Fruit fly (Drosophila melanogaster) whole organism, adult: Measurements from ENCODE around the gene CG14455.

Experiments
- CG11617 ChIP-seq: fragments of 200-800 bp; sonication (Bioruptor generic); optimal IDR thresholded peaks from 2 replicates; lab custom pipeline; 2017; ENCODE audit warnings: mild to moderate bottlenecking, missing biosample characterization, missing genetic modification reagents, missing genetic modification characterization
- CG14711 ChIP-seq: fragments of 200-800 bp; sonication (Bioruptor generic); optimal IDR thresholded peaks from 2 replicates; lab custom pipeline; 2018; ENCODE audit warnings: missing biosample characterization, mild to moderate bottlenecking, missing genetic modification characterization, moderate library complexity
- CG1620 ChIP-seq: fragments of 200-800 bp; sonication (Bioruptor generic); optimal IDR thresholded peaks from 2 replicates; lab custom pipeline; 2016; ENCODE audit warnings: missing biosample characterization, missing genetic modification characterization
- CG7045 ChIP-seq: fragments of 200-800 bp; sonication (Bioruptor generic); optimal IDR thresholded peaks from 2 replicates; lab custom pipeline; 2017; ENCODE audit warnings: missing biosample characterization, mild to moderate bottlenecking, missing genetic modification characterization
- CG7101 ChIP-seq: fragments of 200-800 bp; sonication (Bioruptor generic); optimal IDR thresholded peaks from 2 replicates; lab custom pipeline; 2018; ENCODE audit warnings: missing biosample characterization, mild to moderate bottlenecking, missing genetic modification characterization, moderate library complexity
- Crg-1 ChIP-seq: fragments of 200-800 bp; sonication (Bioruptor generic); optimal IDR thresholded peaks from 2 replicates; lab custom pipeline; 2016; ENCODE audit warnings: missing biosample characterization, missing genetic modification characterization
- Hr96 ChIP-seq: fragments of 200-800 bp; sonication (Bioruptor generic); optimal IDR thresholded peaks from 2 replicates; lab custom pipeline; 2016; ENCODE audit warnings: missing biosample characterization, missing genetic modification characterization
- bab1 ChIP-seq: fragments of 200-800 bp; sonication (Bioruptor generic); optimal IDR thresholded peaks from 3 replicates; lab custom pipeline; 2019; ENCODE audit warnings: missing biosample characterization, mild to moderate bottlenecking, missing genetic modification characterization, moderate library complexity
- cic ChIP-seq: fragments of 200-800 bp; sonication (Bioruptor generic); optimal IDR thresholded peaks from 2 replicates; lab custom pipeline; 2017; ENCODE audit warnings: missing biosample characterization, mild to moderate bottlenecking, missing genetic modification characterization, moderate library complexity
- cnc ChIP-seq, 2 experiments: fragments of >200 bp; optimal IDR thresholded peaks; 2 replicates each; lab custom pipeline; 2017
- kay ChIP-seq: fragments of 200-800 bp; sonication (Bioruptor generic); peaks from one replicate; lab custom pipeline; 2016; ENCODE audit warnings: missing biosample characterization, missing genetic modification characterization, borderline replicate concordance
- ovo ChIP-seq: fragments of 200-800 bp; sonication (Bioruptor generic); optimal IDR thresholded peaks from 2 replicates; lab custom pipeline; 2016; ENCODE audit warnings: missing biosample characterization, missing genetic modification characterization
- pad ChIP-seq: fragments of 200-800 bp; sonication (Bioruptor generic); optimal IDR thresholded peaks from 3 replicates; lab custom pipeline; 2017; ENCODE audit warnings: missing biosample characterization, missing genetic modification characterization, mild to moderate bottlenecking, moderate library complexity, missing genetic modification reagents
- toe ChIP-seq: fragments of 200-800 bp; sonication (Bioruptor generic); optimal IDR thresholded peaks from 2 replicates; lab custom pipeline; 2016; ENCODE audit warnings: missing biosample characterization, missing genetic modification characterization

- TF ChIP-seq cic (no peak), bab1 (GFP tag; lab: Kevin White, UChicago) (no peak), CG7045 (GFP tag; lab: Kevin White, UChicago) (no peak), ovo (GFP tag; lab: Kevin White, UChicago) (no peak), kay (no peak), Hr96 (no peak), CG11617 (no peak), CG7101 (tag; lab: Kevin White, UChicago) (no peak), Crg-1 (GFP tag; lab: Kevin White, UChicago) (no peak), cnc (optimal IDR thresholded peaks at IDR 0.05; lab: Kevin White, UChicago) (no peak), CG14711 (tag; lab: Kevin White, UChicago) (no peak), pad (GFP tag; lab: Kevin White, UChicago) (no peak), toe (no peak), CG1620 (GFP tag; lab: Kevin White, UChicago) (no peak)
Measured at dm6 chr3L:22647627-22648026, 39.3 kb downstream of the CG14455 start, which contains the start of gene CG33769.
